Worm (Caenorhabditis elegans): ENCODE results near the gene M02D8.5.

DNA sequence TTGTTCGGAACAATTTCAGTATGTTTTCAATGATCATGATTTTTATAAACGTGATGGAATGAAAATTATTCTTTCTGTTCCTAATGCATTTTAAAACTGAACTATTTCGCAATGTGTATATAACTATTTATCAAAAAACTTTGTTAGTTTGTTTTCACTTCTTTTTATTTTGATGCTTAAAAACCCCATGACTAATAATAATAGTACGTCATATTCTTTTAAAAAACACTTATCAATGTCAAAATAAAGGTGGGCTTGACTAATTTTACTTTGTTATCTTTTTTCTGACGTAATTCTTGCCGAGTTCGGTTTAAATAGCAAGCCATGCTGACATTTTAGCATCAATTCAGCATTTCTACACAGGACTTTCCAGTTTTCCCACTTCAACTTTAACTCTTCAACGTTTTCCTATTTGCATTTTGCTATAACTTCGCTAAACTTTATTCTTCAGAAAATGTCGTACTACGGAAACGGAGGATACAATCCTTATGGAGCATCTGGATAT, 50.2 kb downstream of the M02D8.5 start, which contains the start of gene F53A9.1:
- no peak for TF ChIP-seq lin-13 (GFP tag; optimal IDR thresholded peaks at IDR 0.05)
- no peak for TF ChIP-seq ama-1 (optimal IDR thresholded peaks at IDR 0.05)
- TF ChIP-seq snpc-4 (tag; optimal IDR thresholded peaks at IDR 0.05), result no peak
- TF ChIP-seq ztf-11 (tag; optimal IDR thresholded peaks at IDR 0.05), result no peak
- TF ChIP-seq nhr-25 (tag; optimal IDR thresholded peaks at IDR 0.05), result no peak
- no peak for TF ChIP-seq lsy-2 (tag; optimal IDR thresholded peaks at IDR 0.05)
- no peak for TF ChIP-seq nhr-11 (tag; optimal IDR thresholded peaks at IDR 0.05)
- TF ChIP-seq ZK546.5 (tag; optimal IDR thresholded peaks at IDR 0.05), result no peak
- no peak for TF ChIP-seq nhr-12 (tag; optimal IDR thresholded peaks at IDR 0.05)
